Worm (Caenorhabditis elegans) whole organism, mixed stage, embryonic: ENCODE results near the gene rei-2.
A peak's percentile ranks its signal among the peaks of the same experiment; 100 is the strongest.

ENCODE experiments used
- M03D4.4 ChIP-seq: sonication (generic microtip); optimal IDR thresholded peaks from 2 replicates; lab custom pipeline; 2017; ENCODE audit warnings: mild to moderate bottlenecking, missing genetic modification characterization, missing compliant biosample characterization
- bed-3 ChIP-seq: fragments of 200-800 bp; sonication (Bioruptor generic); optimal IDR thresholded peaks from 3 replicates; lab custom pipeline; 2018; ENCODE audit warnings: mild to moderate bottlenecking, missing genetic modification characterization, moderate library complexity, missing compliant biosample characterization
- blmp-1 ChIP-seq: fragments of 150-350 bp; optimal IDR thresholded peaks from 2 replicates; lab custom pipeline; 2014; ENCODE audit warnings: missing biosample characterization, missing genetic modification characterization
- ceh-39 ChIP-seq: fragments of 150-350 bp; optimal IDR thresholded peaks from 2 replicates; lab custom pipeline; 2014; ENCODE audit warnings: missing biosample characterization, missing genetic modification characterization
- ceh-43 ChIP-seq: fragments of 200-800 bp; sonication (Bioruptor generic); optimal IDR thresholded peaks from 2 replicates; lab custom pipeline; 2018; ENCODE audit warnings: mild to moderate bottlenecking, missing genetic modification characterization, moderate library complexity, missing compliant biosample characterization
- ceh-83 ChIP-seq: fragments of 200-800 bp; sonication (Bioruptor generic); optimal IDR thresholded peaks from 2 replicates; lab custom pipeline; 2018; ENCODE audit warnings: mild to moderate bottlenecking, missing genetic modification characterization, missing compliant biosample characterization
- ces-1 ChIP-seq: fragments of 150-350 bp; optimal IDR thresholded peaks from 2 replicates; lab custom pipeline; 2014; ENCODE audit warnings: missing biosample characterization, missing genetic modification reagents, missing genetic modification characterization
- cnd-1 ChIP-seq: fragments of 200-800 bp; sonication (Bioruptor generic); optimal IDR thresholded peaks from 2 replicates; lab custom pipeline; 2018; ENCODE audit warnings: mild to moderate bottlenecking, missing genetic modification characterization, missing compliant biosample characterization
- drap-1 ChIP-seq: fragments of 200-800 bp; sonication (Bioruptor generic); optimal IDR thresholded peaks from 3 replicates; lab custom pipeline; 2018; ENCODE audit warnings: mild to moderate bottlenecking, missing genetic modification characterization, missing compliant biosample characterization
- elt-1 ChIP-seq: sonication (generic microtip); optimal IDR thresholded peaks from 2 replicates; lab custom pipeline; 2017; ENCODE audit warnings: missing genetic modification characterization, mild to moderate bottlenecking, missing compliant biosample characterization, antibody characterized with exemption, moderate library complexity, borderline replicate concordance; ENCODE audit not compliant: insufficient read depth
- elt-3 ChIP-seq: fragments of 150-350 bp; optimal IDR thresholded peaks from 2 replicates; lab custom pipeline; 2014; ENCODE audit warnings: missing biosample characterization, missing genetic modification characterization
- flh-1 ChIP-seq: fragments of 200-800 bp; sonication (Bioruptor generic); optimal IDR thresholded peaks from 2 replicates; lab custom pipeline; 2018; ENCODE audit warnings: mild to moderate bottlenecking, missing genetic modification characterization, moderate library complexity, missing compliant biosample characterization
- ham-2 ChIP-seq: fragments of 200-800 bp; sonication (Bioruptor generic); optimal IDR thresholded peaks from 2 replicates; lab custom pipeline; 2018; ENCODE audit warnings: mild to moderate bottlenecking, missing genetic modification characterization, missing compliant biosample characterization
- hlh-1 ChIP-seq: fragments of 150-350 bp; optimal IDR thresholded peaks from 2 replicates; lab custom pipeline; 2014; ENCODE audit warnings: missing biosample characterization, missing genetic modification reagents, missing genetic modification characterization
- lin-13 ChIP-seq: fragments of 150-350 bp; optimal IDR thresholded peaks from 2 replicates; lab custom pipeline; 2014; ENCODE audit warnings: missing biosample characterization, missing genetic modification characterization
- lin-32 ChIP-seq: fragments of 200-800 bp; sonication (Bioruptor generic); optimal IDR thresholded peaks from 2 replicates; lab custom pipeline; 2018; ENCODE audit warnings: mild to moderate bottlenecking, missing genetic modification characterization, missing compliant biosample characterization
- lsy-2 ChIP-seq: fragments of 150-350 bp; optimal IDR thresholded peaks from 2 replicates; lab custom pipeline; 2014; ENCODE audit warnings: missing biosample characterization, missing genetic modification characterization
- mab-5 ChIP-seq: fragments of 150-350 bp; optimal IDR thresholded peaks from 2 replicates; lab custom pipeline; 2014; ENCODE audit warnings: missing biosample characterization, missing genetic modification characterization
- mep-1 ChIP-seq: fragments of 150-350 bp; optimal IDR thresholded peaks from 2 replicates; lab custom pipeline; 2017; ENCODE audit warnings: missing biosample characterization, missing genetic modification reagents, missing genetic modification characterization, inconsistent platforms
- mls-2 ChIP-seq: sonication (generic microtip); optimal IDR thresholded peaks from 2 replicates; lab custom pipeline; 2016; ENCODE audit warnings: mild to moderate bottlenecking, missing genetic modification characterization, moderate library complexity, missing compliant biosample characterization
- nhr-12 ChIP-seq: fragments of 150-350 bp; optimal IDR thresholded peaks from 2 replicates; lab custom pipeline; 2014; ENCODE audit warnings: missing biosample characterization, missing genetic modification characterization
- nhr-2 ChIP-seq: fragments of 150-350 bp; optimal IDR thresholded peaks from 2 replicates; lab custom pipeline; 2014; ENCODE audit warnings: missing biosample characterization, missing genetic modification characterization
- nhr-237 ChIP-seq: fragments of 150-350 bp; optimal IDR thresholded peaks from 2 replicates; lab custom pipeline; 2014; ENCODE audit warnings: missing biosample characterization, missing genetic modification characterization
- nhr-28 ChIP-seq: fragments of 150-350 bp; optimal IDR thresholded peaks from 2 replicates; lab custom pipeline; 2014; ENCODE audit warnings: missing biosample characterization, missing genetic modification characterization
- nhr-76 ChIP-seq: sonication (generic microtip); optimal IDR thresholded peaks from 2 replicates; lab custom pipeline; 2017; ENCODE audit warnings: missing biosample characterization, missing genetic modification characterization
- pha-4 ChIP-seq: fragments of 150-350 bp; optimal IDR thresholded peaks from 2 replicates; lab custom pipeline; 2018; ENCODE audit warnings: missing biosample characterization, missing genetic modification reagents, missing genetic modification characterization
- sem-2 ChIP-seq: fragments of 200-800 bp; sonication (Bioruptor generic); optimal IDR thresholded peaks from 2 replicates; lab custom pipeline; 2018; ENCODE audit warnings: mild to moderate bottlenecking, missing genetic modification characterization, missing compliant biosample characterization
- snpc-4 ChIP-seq: fragments of 150-350 bp; optimal IDR thresholded peaks from 2 replicates; lab custom pipeline; 2014; ENCODE audit warnings: missing biosample characterization, missing genetic modification characterization
- sptf-1 ChIP-seq: sonication (generic microtip); optimal IDR thresholded peaks from 2 replicates; lab custom pipeline; 2017; ENCODE audit warnings: mild to moderate bottlenecking, missing genetic modification characterization, moderate library complexity, missing compliant biosample characterization
- tbx-8 ChIP-seq: fragments of 200-800 bp; sonication (Bioruptor generic); optimal IDR thresholded peaks from 2 replicates; lab custom pipeline; 2018; ENCODE audit warnings: mild to moderate bottlenecking, missing genetic modification characterization, moderate library complexity, missing compliant biosample characterization
- unc-120 ChIP-seq: sonication (generic microtip); optimal IDR thresholded peaks from 2 replicates; lab custom pipeline; 2017; ENCODE audit warnings: missing genetic modification characterization, missing compliant biosample characterization; ENCODE audit not compliant: poor library complexity, severe bottlenecking
- unc-39 ChIP-seq: fragments of 150-350 bp; optimal IDR thresholded peaks from 2 replicates; lab custom pipeline; 2014; ENCODE audit warnings: missing biosample characterization, missing genetic modification characterization
- unc-62 ChIP-seq: fragments of 150-350 bp; optimal IDR thresholded peaks from 2 replicates; lab custom pipeline; 2014; ENCODE audit warnings: missing biosample characterization, missing genetic modification reagents, missing genetic modification characterization
- zip-8 ChIP-seq: fragments of 150-350 bp; optimal IDR thresholded peaks from 2 replicates; lab custom pipeline; 2014; ENCODE audit warnings: missing biosample characterization, missing genetic modification characterization
- ztf-11 ChIP-seq: fragments of 150-350 bp; optimal IDR thresholded peaks from 2 replicates; lab custom pipeline; 2014; ENCODE audit warnings: missing biosample characterization, missing genetic modification characterization

Gene rei-2

DNA sequence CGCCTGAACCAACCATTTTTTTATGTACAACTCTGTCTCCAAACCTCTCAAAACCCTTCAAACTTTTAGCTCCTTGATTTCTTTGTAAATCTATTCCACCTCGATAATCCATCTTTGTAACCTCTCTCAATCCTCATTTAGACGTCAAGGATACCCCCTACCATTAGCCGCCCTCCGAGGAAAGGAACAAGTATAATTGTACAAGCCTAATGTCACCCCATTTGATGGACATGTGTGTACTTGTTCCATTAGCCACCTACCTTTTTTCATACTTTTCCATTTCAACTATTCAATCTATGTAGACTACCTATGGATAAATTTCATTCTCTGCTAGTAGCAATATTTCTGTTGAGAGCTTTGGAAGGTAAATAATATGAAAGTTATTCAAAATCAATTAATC is 19.8 kb upstream of the rei-2 start, which contains the start of gene C05D9.4:
Gene C05D9.4 (plus strand): TSS at position 301 of the 400 bp plus-strand sequence.
- no peak for TF ChIP-seq ztf-11

ce11 chrX:1103702-1104262 is 15.8 kb upstream of the rei-2 start, which contains the start of gene ife-4:
ife-4 (plus strand) TSS chrX:1104212.
- no peak for TF ChIP-seq ceh-83 (GFP tag; lab: Kevin White, UChicago)
- peak; percentile 32 for TF ChIP-seq mab-5
- peak; percentile 44 for TF ChIP-seq cnd-1
- TF ChIP-seq hlh-1, result no peak
- TF ChIP-seq sem-2 (GFP tag; lab: Kevin White, UChicago), result no peak
- no peak for TF ChIP-seq nhr-28 (tag; lab: Kevin White, UChicago)
- peak; percentile 3 for TF ChIP-seq mep-1 (tag; lab: Kevin White, UChicago)
- no peak for TF ChIP-seq ceh-43 (GFP tag; lab: Kevin White, UChicago)
- TF ChIP-seq pha-4 (tag; lab: Kevin White, UChicago), result peak; percentile 22
- peak; percentile 75 for TF ChIP-seq ces-1 (GFP tag; lab: Kevin White, UChicago)
- TF ChIP-seq unc-62 (GFP tag; lab: Kevin White, UChicago), result peak; percentile 43
- no peak for TF ChIP-seq blmp-1
- peak; percentile 76 for TF ChIP-seq mls-2
- no peak for TF ChIP-seq nhr-237 (tag; lab: Kevin White, UChicago)
- TF ChIP-seq lsy-2, result peak; percentile 5
- TF ChIP-seq elt-3 (tag; lab: Kevin White, UChicago), result no peak
- TF ChIP-seq elt-1, result peak; percentile 10
- TF ChIP-seq M03D4.4 (tag; lab: Kevin White, UChicago), result peak; percentile 48
- TF ChIP-seq bed-3, result no peak
- peak; percentile 45 for TF ChIP-seq ceh-39 (tag; lab: Kevin White, UChicago)
- TF ChIP-seq ztf-11, result no peak
- TF ChIP-seq ham-2 (GFP tag; lab: Kevin White, UChicago), result no peak
- TF ChIP-seq nhr-2 (tag; lab: Kevin White, UChicago), result peak; percentile 33
- TF ChIP-seq snpc-4 (tag; lab: Kevin White, UChicago), result no peak
- TF ChIP-seq zip-8, result no peak
- no peak for TF ChIP-seq lin-13 (tag; lab: Kevin White, UChicago)
- no peak for TF ChIP-seq nhr-76 (tag; lab: Kevin White, UChicago)
- peak; percentile 55 for TF ChIP-seq sptf-1 (tag; lab: Kevin White, UChicago)
- no peak for TF ChIP-seq unc-39 (tag; lab: Kevin White, UChicago)
- TF ChIP-seq drap-1 (GFP tag; lab: Kevin White, UChicago), result peak; percentile 15
- TF ChIP-seq tbx-8 (GFP tag; lab: Kevin White, UChicago), result no peak
- TF ChIP-seq lin-32, result no peak
- TF ChIP-seq nhr-12 (tag; lab: Kevin White, UChicago), result no peak
- no peak for TF ChIP-seq flh-1 (GFP tag; lab: Kevin White, UChicago)
- TF ChIP-seq unc-120 (tag; lab: Kevin White, UChicago), result peak; percentile 47

DNA sequence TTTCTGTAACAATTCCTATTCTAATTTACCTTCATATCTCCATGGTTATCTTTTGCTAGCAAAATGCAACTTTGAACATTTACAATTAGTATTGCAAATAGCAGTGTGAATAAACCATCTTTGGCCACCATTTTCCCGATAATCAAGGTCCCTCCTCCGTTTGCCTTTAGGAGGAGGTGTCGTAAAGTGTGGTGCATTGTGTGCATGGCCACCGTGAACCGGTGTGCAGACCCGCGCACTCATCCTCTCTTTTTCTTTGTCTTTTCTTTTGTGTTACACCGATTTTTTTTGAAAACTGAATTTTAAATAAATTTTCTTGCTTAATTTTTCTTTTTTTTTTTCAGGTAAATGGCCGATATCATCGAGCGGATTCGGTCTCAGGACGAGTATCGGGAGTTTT is 8.9 kb upstream of the rei-2 start, which contains the start of the genes pigx-1 and rme-6:
Gene pigx-1 (minus strand): TSS at position 206 of the 400 bp plus-strand sequence.
Gene rme-6 (plus strand): TSS at position 345 of the 400 bp plus-strand sequence.
- TF ChIP-seq ces-1 (GFP tag; lab: Kevin White, UChicago) (peak; percentile 8), cnd-1 (no peak), ceh-39 (tag; lab: Kevin White, UChicago) (no peak), ceh-83 (GFP tag; lab: Kevin White, UChicago) (no peak), unc-120 (tag; lab: Kevin White, UChicago) (peak; percentile 70), lin-13 (tag; lab: Kevin White, UChicago) (peak; percentile 9)

ce11 chrX:1094332-1094731 is 6.4 kb upstream of the rei-2 start:
- TF ChIP-seq blmp-1, result no peak
- TF ChIP-seq ceh-39 (tag; lab: Kevin White, UChicago), result no peak
- no peak for TF ChIP-seq nhr-237 (tag; lab: Kevin White, UChicago)
- TF ChIP-seq elt-3 (tag; lab: Kevin White, UChicago), result no peak
- no peak for TF ChIP-seq ceh-83 (GFP tag; lab: Kevin White, UChicago)
- no peak for TF ChIP-seq mls-2
- TF ChIP-seq lin-13 (tag; lab: Kevin White, UChicago), result no peak
- TF ChIP-seq ceh-43 (GFP tag; lab: Kevin White, UChicago), result no peak
- no peak for TF ChIP-seq bed-3
- no peak for TF ChIP-seq nhr-28 (tag; lab: Kevin White, UChicago)
- no peak for TF ChIP-seq sptf-1 (tag; lab: Kevin White, UChicago)
- TF ChIP-seq ces-1 (GFP tag; lab: Kevin White, UChicago), result no peak
- no peak for TF ChIP-seq nhr-12 (tag; lab: Kevin White, UChicago)
- TF ChIP-seq mep-1 (tag; lab: Kevin White, UChicago), result no peak
- no peak for TF ChIP-seq ham-2 (GFP tag; lab: Kevin White, UChicago)
- TF ChIP-seq, all 35 proteins: peak for 0
